Worm (Caenorhabditis elegans) whole organism, mixed stage, embryonic: Measurements from ENCODE around the gene oac-39.
"Not testable (repeated sequence)": the region's sequence is repeated elsewhere in the genome, so short reads cannot be mapped to it uniquely, and the experiment has no call there.

Experiments
- M03D4.4 ChIP-seq: sonication (generic microtip); optimal IDR thresholded peaks from 2 replicates; lab custom pipeline; 2017; ENCODE audit warnings: mild to moderate bottlenecking, missing genetic modification characterization, missing compliant biosample characterization
- bed-3 ChIP-seq: fragments of 200-800 bp; sonication (Bioruptor generic); optimal IDR thresholded peaks from 3 replicates; lab custom pipeline; 2018; ENCODE audit warnings: mild to moderate bottlenecking, missing genetic modification characterization, moderate library complexity, missing compliant biosample characterization
- ceh-39 ChIP-seq: fragments of 150-350 bp; optimal IDR thresholded peaks from 2 replicates; lab custom pipeline; 2014; ENCODE audit warnings: missing biosample characterization, missing genetic modification characterization
- ceh-43 ChIP-seq: fragments of 200-800 bp; sonication (Bioruptor generic); optimal IDR thresholded peaks from 2 replicates; lab custom pipeline; 2018; ENCODE audit warnings: mild to moderate bottlenecking, missing genetic modification characterization, moderate library complexity, missing compliant biosample characterization
- ceh-83 ChIP-seq: fragments of 200-800 bp; sonication (Bioruptor generic); optimal IDR thresholded peaks from 2 replicates; lab custom pipeline; 2018; ENCODE audit warnings: mild to moderate bottlenecking, missing genetic modification characterization, missing compliant biosample characterization
- drap-1 ChIP-seq: fragments of 200-800 bp; sonication (Bioruptor generic); optimal IDR thresholded peaks from 3 replicates; lab custom pipeline; 2018; ENCODE audit warnings: mild to moderate bottlenecking, missing genetic modification characterization, missing compliant biosample characterization
- elt-1 ChIP-seq: sonication (generic microtip); optimal IDR thresholded peaks from 2 replicates; lab custom pipeline; 2017; ENCODE audit warnings: missing genetic modification characterization, mild to moderate bottlenecking, missing compliant biosample characterization, antibody characterized with exemption, moderate library complexity, borderline replicate concordance; ENCODE audit not compliant: insufficient read depth
- elt-3 ChIP-seq: fragments of 150-350 bp; optimal IDR thresholded peaks from 2 replicates; lab custom pipeline; 2014; ENCODE audit warnings: missing biosample characterization, missing genetic modification characterization
- ham-2 ChIP-seq: fragments of 200-800 bp; sonication (Bioruptor generic); optimal IDR thresholded peaks from 2 replicates; lab custom pipeline; 2018; ENCODE audit warnings: mild to moderate bottlenecking, missing genetic modification characterization, missing compliant biosample characterization
- hlh-1 ChIP-seq: fragments of 150-350 bp; optimal IDR thresholded peaks from 2 replicates; lab custom pipeline; 2014; ENCODE audit warnings: missing biosample characterization, missing genetic modification reagents, missing genetic modification characterization
- lin-13 ChIP-seq: fragments of 150-350 bp; optimal IDR thresholded peaks from 2 replicates; lab custom pipeline; 2014; ENCODE audit warnings: missing biosample characterization, missing genetic modification characterization
- lin-32 ChIP-seq: fragments of 200-800 bp; sonication (Bioruptor generic); optimal IDR thresholded peaks from 2 replicates; lab custom pipeline; 2018; ENCODE audit warnings: mild to moderate bottlenecking, missing genetic modification characterization, missing compliant biosample characterization
- mab-5 ChIP-seq: fragments of 150-350 bp; optimal IDR thresholded peaks from 2 replicates; lab custom pipeline; 2014; ENCODE audit warnings: missing biosample characterization, missing genetic modification characterization
- mep-1 ChIP-seq: fragments of 150-350 bp; optimal IDR thresholded peaks from 2 replicates; lab custom pipeline; 2017; ENCODE audit warnings: missing biosample characterization, missing genetic modification reagents, missing genetic modification characterization, inconsistent platforms
- mls-2 ChIP-seq: sonication (generic microtip); optimal IDR thresholded peaks from 2 replicates; lab custom pipeline; 2016; ENCODE audit warnings: mild to moderate bottlenecking, missing genetic modification characterization, moderate library complexity, missing compliant biosample characterization
- nhr-12 ChIP-seq: fragments of 150-350 bp; optimal IDR thresholded peaks from 2 replicates; lab custom pipeline; 2014; ENCODE audit warnings: missing biosample characterization, missing genetic modification characterization
- nhr-2 ChIP-seq: fragments of 150-350 bp; optimal IDR thresholded peaks from 2 replicates; lab custom pipeline; 2014; ENCODE audit warnings: missing biosample characterization, missing genetic modification characterization
- nhr-237 ChIP-seq: fragments of 150-350 bp; optimal IDR thresholded peaks from 2 replicates; lab custom pipeline; 2014; ENCODE audit warnings: missing biosample characterization, missing genetic modification characterization
- nhr-28 ChIP-seq: fragments of 150-350 bp; optimal IDR thresholded peaks from 2 replicates; lab custom pipeline; 2014; ENCODE audit warnings: missing biosample characterization, missing genetic modification characterization
- nhr-76 ChIP-seq: sonication (generic microtip); optimal IDR thresholded peaks from 2 replicates; lab custom pipeline; 2017; ENCODE audit warnings: missing biosample characterization, missing genetic modification characterization
- pha-4 ChIP-seq: fragments of 150-350 bp; optimal IDR thresholded peaks from 2 replicates; lab custom pipeline; 2018; ENCODE audit warnings: missing biosample characterization, missing genetic modification reagents, missing genetic modification characterization
- snpc-4 ChIP-seq: fragments of 150-350 bp; optimal IDR thresholded peaks from 2 replicates; lab custom pipeline; 2014; ENCODE audit warnings: missing biosample characterization, missing genetic modification characterization
- sptf-1 ChIP-seq: sonication (generic microtip); optimal IDR thresholded peaks from 2 replicates; lab custom pipeline; 2017; ENCODE audit warnings: mild to moderate bottlenecking, missing genetic modification characterization, moderate library complexity, missing compliant biosample characterization
- tbx-8 ChIP-seq: fragments of 200-800 bp; sonication (Bioruptor generic); optimal IDR thresholded peaks from 2 replicates; lab custom pipeline; 2018; ENCODE audit warnings: mild to moderate bottlenecking, missing genetic modification characterization, moderate library complexity, missing compliant biosample characterization
- unc-120 ChIP-seq: sonication (generic microtip); optimal IDR thresholded peaks from 2 replicates; lab custom pipeline; 2017; ENCODE audit warnings: missing genetic modification characterization, missing compliant biosample characterization; ENCODE audit not compliant: poor library complexity, severe bottlenecking
- zip-8 ChIP-seq: fragments of 150-350 bp; optimal IDR thresholded peaks from 2 replicates; lab custom pipeline; 2014; ENCODE audit warnings: missing biosample characterization, missing genetic modification characterization
- ztf-11 ChIP-seq: fragments of 150-350 bp; optimal IDR thresholded peaks from 2 replicates; lab custom pipeline; 2014; ENCODE audit warnings: missing biosample characterization, missing genetic modification characterization

The oac-39 gene

ce11 chrV:237012-237411 is 14.5 kb downstream of the oac-39 start:
- TF ChIP-seq ceh-83 (GFP tag; lab: Kevin White, UChicago) = no peak
- TF ChIP-seq snpc-4 (tag; lab: Kevin White, UChicago) = no peak
- no peak for TF ChIP-seq tbx-8
- TF ChIP-seq ceh-39 (tag; lab: Kevin White, UChicago) = no peak
- TF ChIP-seq, all 35 proteins: peak for 0

ce11 chrV:234572-234971 is 17.0 kb downstream of the oac-39 start, which contains the start of gene kin-33:
Gene kin-33, minus strand, starts transcription at chrV:234672.
- no peak for TF ChIP-seq unc-120
- no peak for TF ChIP-seq lin-32 (GFP tag; lab: Kevin White, UChicago)

- peak; percentile 91 for TF ChIP-seq zip-8 (tag; lab: Kevin White, UChicago)
Observed at ce11 chrV:222008-222407, 29.5 kb downstream of the oac-39 start.

- no peak for TF ChIP-seq bed-3 (GFP tag; lab: Kevin White, UChicago)
- no peak for TF ChIP-seq ceh-43 (GFP tag; lab: Kevin White, UChicago)
- no peak for TF ChIP-seq pha-4
- TF ChIP-seq nhr-237 (tag; lab: Kevin White, UChicago) = no peak
- no peak for TF ChIP-seq M03D4.4 (tag; lab: Kevin White, UChicago)
- no peak for TF ChIP-seq elt-1 (tag; lab: Kevin White, UChicago)
- TF ChIP-seq lin-32 (GFP tag; lab: Kevin White, UChicago) = no peak
- no peak for TF ChIP-seq ham-2
- no peak for TF ChIP-seq drap-1 (GFP tag; lab: Kevin White, UChicago)
- TF ChIP-seq snpc-4 (tag; lab: Kevin White, UChicago) = no peak
- TF ChIP-seq, all 35 proteins: peak for 0
Observed at ce11 chrV:219632-220031, 31.9 kb downstream of the oac-39 start, which contains the start of gene srh-80. Gene srh-80, plus strand, starts transcription at chrV:219932.

ce11 chrV:216847-217246 is 34.7 kb downstream of the oac-39 start, which contains the start of gene srh-78:
Gene srh-78, plus strand, starts transcription at chrV:217147.
- TF ChIP-seq sptf-1 (tag; lab: Kevin White, UChicago) (no peak), snpc-4 (tag; lab: Kevin White, UChicago) (no peak), lin-32 (GFP tag; lab: Kevin White, UChicago) (no peak), zip-8 (tag; lab: Kevin White, UChicago) (no peak), ztf-11 (tag; lab: Kevin White, UChicago) (no peak), ceh-39 (tag; lab: Kevin White, UChicago) (no peak), mab-5 (tag; lab: Kevin White, UChicago) (no peak), bed-3 (GFP tag; lab: Kevin White, UChicago) (no peak), unc-120 (no peak), hlh-1 (tag; lab: Kevin White, UChicago) (no peak), ham-2 (no peak), ceh-43 (GFP tag; lab: Kevin White, UChicago) (no peak), tbx-8 (no peak), mls-2 (tag; lab: Kevin White, UChicago) (no peak), nhr-2 (tag; lab: Kevin White, UChicago) (no peak), nhr-76 (no peak), elt-3 (tag; lab: Kevin White, UChicago) (no peak)

ce11 chrV:215697-216096 is 35.9 kb downstream of the oac-39 start:
- TF ChIP-seq nhr-237 (tag; lab: Kevin White, UChicago) = no peak
- no peak for TF ChIP-seq bed-3 (GFP tag; lab: Kevin White, UChicago)
- TF ChIP-seq nhr-12 (tag; lab: Kevin White, UChicago) = no peak
- no peak for TF ChIP-seq mep-1 (tag; lab: Kevin White, UChicago)
- no peak for TF ChIP-seq ham-2
- no peak for TF ChIP-seq ceh-43 (GFP tag; lab: Kevin White, UChicago)
- no peak for TF ChIP-seq lin-13 (tag; lab: Kevin White, UChicago)

ce11 chrV:212687-213086 is 38.9 kb downstream of the oac-39 start, which contains the start of gene DC2.5:
Gene DC2.5, minus strand, starts transcription at chrV:212787.
- TF ChIP-seq nhr-2 (tag; lab: Kevin White, UChicago); lin-32 (GFP tag; lab: Kevin White, UChicago); nhr-28 (tag; lab: Kevin White, UChicago): not testable (repeated sequence)
